Fruit fly (Drosophila melanogaster) whole organism, embryonic: ENCODE results near the gene AhcyL1.

Experiments used
- Ada2b ChIP-seq: fragments of 200-800 bp; sonication (Bioruptor generic); IDR thresholded peaks from 2 replicates; pipeline ENCODE4 v1.3.6; 2022; ENCODE audit warnings: missing biosample characterization, missing genetic modification characterization
- Atf3 ChIP-seq: fragments of 200-800 bp; sonication (Bioruptor generic); optimal IDR thresholded peaks from 3 replicates; lab custom pipeline; 2016; ENCODE audit warnings: missing biosample characterization, missing genetic modification characterization
- B-H1 ChIP-seq: fragments of 200-800 bp; sonication (Bioruptor generic); IDR thresholded peaks from 3 replicates; pipeline ENCODE4 v1.3.6; 2022; ENCODE audit warnings: missing biosample characterization, missing genetic modification characterization
- CG10565 ChIP-seq: fragments of 200-800 bp; sonication (Bioruptor generic); optimal IDR thresholded peaks from 3 replicates; lab custom pipeline; 2016; ENCODE audit warnings: missing biosample characterization, mild to moderate bottlenecking, missing genetic modification characterization
- CG11093 ChIP-seq: fragments of 200-800 bp; sonication (Bioruptor generic); IDR thresholded peaks from 3 replicates; pipeline ENCODE4 v1.3.6; 2022; ENCODE audit warnings: missing biosample characterization, missing genetic modification characterization
- CG11560 ChIP-seq: fragments of 200-800 bp; sonication (Bioruptor generic); IDR thresholded peaks from 3 replicates; pipeline ENCODE4 v1.3.6; 2022; ENCODE audit warnings: missing biosample characterization, missing genetic modification characterization
- CG11723 ChIP-seq: fragments of 200-800 bp; sonication (Bioruptor generic); optimal IDR thresholded peaks from 2 replicates; lab custom pipeline; 2017; ENCODE audit warnings: missing biosample characterization, mild to moderate bottlenecking, missing genetic modification characterization
- CG14014 ChIP-seq: fragments of 200-800 bp; sonication (Bioruptor generic); IDR thresholded peaks from 2 replicates; pipeline ENCODE4 v1.3.6; 2022; ENCODE audit warnings: missing biosample characterization, missing genetic modification characterization
- CG15073 ChIP-seq: fragments of 200-800 bp; sonication (Bioruptor generic); optimal IDR thresholded peaks from 2 replicates; lab custom pipeline; 2016; ENCODE audit warnings: missing biosample characterization, missing genetic modification characterization
- CG17359 ChIP-seq: fragments of 200-800 bp; sonication (Bioruptor generic); optimal IDR thresholded peaks from 3 replicates; lab custom pipeline; 2018; ENCODE audit warnings: missing biosample characterization, mild to moderate bottlenecking, missing genetic modification characterization, moderate library complexity
- CG17612 ChIP-seq: fragments of 200-800 bp; sonication (Bioruptor generic); IDR thresholded peaks from 2 replicates; pipeline ENCODE4 v1.3.6; 2022; ENCODE audit warnings: missing biosample characterization, missing genetic modification characterization
- CG17829 ChIP-seq: fragments of 200-800 bp; optimal IDR thresholded peaks from 2 replicates; lab custom pipeline; 2019; ENCODE audit warnings: missing biosample characterization, mild to moderate bottlenecking, missing genetic modification characterization, moderate library complexity
- CG2129 ChIP-seq: fragments of 200-800 bp; sonication (Bioruptor generic); IDR thresholded peaks from 2 replicates; pipeline ENCODE4 v1.3.6; 2022; ENCODE audit warnings: missing biosample characterization, missing genetic modification characterization; ENCODE audit not compliant: partially characterized antibody
- CG2889 ChIP-seq: fragments of 200-800 bp; sonication (Bioruptor generic); IDR thresholded peaks from 3 replicates; pipeline ENCODE4 v1.3.6; 2022; ENCODE audit warnings: missing biosample characterization, missing genetic modification characterization
- CG30403 ChIP-seq: fragments of 200-800 bp; sonication (Bioruptor generic); optimal IDR thresholded peaks from 3 replicates; lab custom pipeline; 2016; ENCODE audit warnings: missing biosample characterization, missing genetic modification characterization
- CG32532 ChIP-seq: fragments of 200-800 bp; sonication (Bioruptor generic); IDR thresholded peaks from 2 replicates; pipeline ENCODE4 v1.3.6; 2022; ENCODE audit warnings: missing biosample characterization, missing genetic modification characterization
- CG3281 ChIP-seq: fragments of 200-800 bp; sonication (Bioruptor generic); optimal IDR thresholded peaks from 3 replicates; lab custom pipeline; 2017; ENCODE audit warnings: missing biosample characterization, mild to moderate bottlenecking, missing genetic modification characterization
- CG3838 ChIP-seq: fragments of 200-800 bp; sonication (Bioruptor generic); optimal IDR thresholded peaks from 3 replicates; lab custom pipeline; 2016; ENCODE audit warnings: missing biosample characterization, missing genetic modification characterization
- CG43689 ChIP-seq: fragments of 200-800 bp; sonication (Bioruptor generic); IDR thresholded peaks from 2 replicates; pipeline ENCODE4 v1.3.6; 2022; ENCODE audit warnings: missing biosample characterization, missing genetic modification characterization
- CG4424 ChIP-seq: fragments of 200-800 bp; sonication (Bioruptor generic); optimal IDR thresholded peaks from 3 replicates; lab custom pipeline; 2016; ENCODE audit warnings: missing biosample characterization, missing genetic modification characterization
- CG5180 ChIP-seq: fragments of 200-800 bp; sonication (Bioruptor generic); optimal IDR thresholded peaks from 3 replicates; lab custom pipeline; 2017; ENCODE audit warnings: missing biosample characterization, missing genetic modification characterization, mild to moderate bottlenecking, moderate library complexity, missing genetic modification reagents
- CG5245 ChIP-seq: fragments of 200-800 bp; sonication (Bioruptor generic); optimal IDR thresholded peaks from 3 replicates; lab custom pipeline; 2016; ENCODE audit warnings: missing biosample characterization, missing genetic modification characterization
- CG7357 ChIP-seq: fragments of 200-800 bp; sonication (Bioruptor generic); IDR thresholded peaks from 3 replicates; pipeline ENCODE4 v1.3.6; 2022; ENCODE audit warnings: missing biosample characterization, missing genetic modification characterization
- CTCF ChIP-seq: fragments of 200-800 bp; sonication (Bioruptor generic); optimal IDR thresholded peaks from 2 replicates; lab custom pipeline; 2017; ENCODE audit warnings: missing biosample characterization, mild to moderate bottlenecking, missing genetic modification characterization, moderate library complexity
- Dip2 ChIP-seq: fragments of 200-800 bp; sonication (Bioruptor generic); IDR thresholded peaks from 2 replicates; pipeline ENCODE4 v1.3.6; 2022; ENCODE audit warnings: missing biosample characterization, missing genetic modification characterization
- Doc2 ChIP-seq: fragments of 200-800 bp; sonication (Bioruptor generic); IDR thresholded peaks from 2 replicates; pipeline ENCODE4 v1.3.6; 2022; ENCODE audit warnings: missing biosample characterization, missing genetic modification characterization
- Drgx ChIP-seq: fragments of 200-800 bp; sonication (Bioruptor generic); IDR thresholded peaks from 2 replicates; pipeline ENCODE4 v1.3.6; 2022; ENCODE audit warnings: missing biosample characterization, missing genetic modification characterization
- ERR ChIP-seq: fragments of 200-800 bp; sonication (Bioruptor generic); optimal IDR thresholded peaks from 2 replicates; lab custom pipeline; 2016; ENCODE audit warnings: missing biosample characterization, missing genetic modification characterization
- Fer2 ChIP-seq: fragments of 200-800 bp; sonication (Bioruptor generic); optimal IDR thresholded peaks from 2 replicates; lab custom pipeline; 2018; ENCODE audit warnings: missing biosample characterization, mild to moderate bottlenecking, missing genetic modification characterization, moderate library complexity
- HLH54F ChIP-seq: fragments of 200-800 bp; sonication (Bioruptor generic); optimal IDR thresholded peaks from 3 replicates; lab custom pipeline; 2016; ENCODE audit warnings: missing biosample characterization, missing genetic modification characterization
- Hr3 ChIP-seq: fragments of 200-800 bp; sonication (Bioruptor generic); optimal IDR thresholded peaks from 3 replicates; lab custom pipeline; 2016; ENCODE audit warnings: missing biosample characterization, missing genetic modification characterization
- MTF-1 ChIP-seq: fragments of 200-800 bp; sonication (Bioruptor generic); optimal IDR thresholded peaks from 2 replicates; lab custom pipeline; 2018; ENCODE audit warnings: missing biosample characterization, mild to moderate bottlenecking, missing genetic modification characterization, borderline replicate concordance
- Poxn ChIP-seq: fragments of 200-800 bp; sonication (Bioruptor generic); IDR thresholded peaks from 2 replicates; pipeline ENCODE4 v1.3.6; 2022; ENCODE audit warnings: missing biosample characterization, missing genetic modification characterization
- Ssrp ChIP-seq: fragments of 200-800 bp; sonication (Bioruptor generic); optimal IDR thresholded peaks from 2 replicates; lab custom pipeline; 2018; ENCODE audit warnings: missing biosample characterization, mild to moderate bottlenecking, missing genetic modification characterization, moderate library complexity
- Trl ChIP-seq, 3 experiments: fragments of >200 bp in 2 of 3; fragments of 200-800 bp in 1 of 3; sonication (Bioruptor generic) in 1 of 3; optimal IDR thresholded peaks; 2 replicates in 1 of 3; 3 replicates in 2 of 3; lab custom pipeline; 2016 to 2017; ENCODE audit warnings: missing biosample characterization in 1 of 3, missing genetic modification characterization in 1 of 3
- YL-1 ChIP-seq: fragments of 200-800 bp; sonication (Bioruptor generic); optimal IDR thresholded peaks from 3 replicates; lab custom pipeline; 2017; ENCODE audit warnings: missing biosample characterization, mild to moderate bottlenecking, missing genetic modification characterization
- ap ChIP-seq: fragments of 200-800 bp; sonication (Bioruptor generic); IDR thresholded peaks from 2 replicates; pipeline ENCODE4 v1.3.6; 2022; ENCODE audit warnings: missing biosample characterization, missing genetic modification characterization
- bab2 ChIP-seq: fragments of 200-800 bp; sonication (Bioruptor generic); optimal IDR thresholded peaks from 2 replicates; lab custom pipeline; 2016; ENCODE audit warnings: missing biosample characterization, missing genetic modification characterization
- chn ChIP-seq: fragments of 200-800 bp; sonication (Bioruptor generic); optimal IDR thresholded peaks from 2 replicates; lab custom pipeline; 2016; ENCODE audit warnings: missing biosample characterization, missing genetic modification characterization
- ci ChIP-seq: fragments of 200-800 bp; sonication (Bioruptor generic); IDR thresholded peaks from 3 replicates; pipeline ENCODE4 v1.3.6; 2022; ENCODE audit warnings: missing biosample characterization, missing genetic modification characterization
- danr ChIP-seq: fragments of 200-800 bp; sonication (Bioruptor generic); IDR thresholded peaks from 2 replicates; pipeline ENCODE4 v1.3.6; 2022; ENCODE audit warnings: missing biosample characterization, missing genetic modification characterization
- dpn ChIP-seq, 2 experiments: fragments of 200-800 bp; sonication (Bioruptor generic); optimal IDR thresholded peaks; 3 replicates each; lab custom pipeline; 2016; ENCODE audit warnings: missing biosample characterization in 2 of 2, missing genetic modification characterization in 2 of 2
- fd64A ChIP-seq: fragments of 200-800 bp; sonication (Bioruptor generic); optimal IDR thresholded peaks from 3 replicates; lab custom pipeline; 2018; ENCODE audit warnings: missing biosample characterization, mild to moderate bottlenecking, missing genetic modification characterization
- gce ChIP-seq: fragments of 200-800 bp; sonication (Bioruptor generic); IDR thresholded peaks from 3 replicates; pipeline ENCODE4 v1.3.6; 2022; ENCODE audit warnings: missing biosample characterization, missing genetic modification characterization
- grn ChIP-seq: fragments of 200-800 bp; sonication (Bioruptor generic); optimal IDR thresholded peaks from 3 replicates; lab custom pipeline; 2017; ENCODE audit warnings: missing biosample characterization, missing genetic modification characterization
- jigr1 ChIP-seq: fragments of 200-800 bp; sonication (Bioruptor generic); IDR thresholded peaks from 3 replicates; pipeline ENCODE4 v1.3.6; 2022; ENCODE audit warnings: missing biosample characterization, missing genetic modification characterization
- mam ChIP-seq: fragments of 200-800 bp; sonication (Bioruptor generic); optimal IDR thresholded peaks from 3 replicates; lab custom pipeline; 2016; ENCODE audit warnings: missing biosample characterization, missing genetic modification characterization
- org-1 ChIP-seq: fragments of 200-800 bp; sonication (Bioruptor generic); optimal IDR thresholded peaks from 2 replicates; lab custom pipeline; 2017; ENCODE audit warnings: missing biosample characterization, missing genetic modification characterization
- peb ChIP-seq: fragments of 200-800 bp; sonication (Bioruptor generic); IDR thresholded peaks from 2 replicates; pipeline ENCODE4 v1.3.6; 2022; ENCODE audit warnings: missing biosample characterization, missing genetic modification characterization
- sr ChIP-seq: fragments of 200-800 bp; sonication (Bioruptor generic); IDR thresholded peaks from 3 replicates; pipeline ENCODE4 v1.3.6; 2022; ENCODE audit warnings: missing biosample characterization, missing genetic modification characterization
- sug ChIP-seq: fragments of 200-800 bp; optimal IDR thresholded peaks from 2 replicates; lab custom pipeline; 2019; ENCODE audit warnings: missing biosample characterization, mild to moderate bottlenecking, missing genetic modification characterization, moderate library complexity
- vvl ChIP-seq: fragments of 200-800 bp; sonication (Bioruptor generic); IDR thresholded peaks from 2 replicates; pipeline ENCODE4 v1.3.6; 2022; ENCODE audit warnings: missing biosample characterization, missing genetic modification characterization

Gene AhcyL1

dm6 chr3L:2795363-2795957 lies 23.3 kb upstream of the AhcyL1 start (continued):
- no peak for TF ChIP-seq HLH54F (GFP tag; lab: Kevin White, UChicago)
- TF ChIP-seq CG15073, result no peak
- no peak for TF ChIP-seq CG11560 (tag; lab: Robert Waterston, UW)
- no peak for TF ChIP-seq bab2
- TF ChIP-seq CG2129 (GFP tag; lab: Robert Waterston, UW), result no peak
- 0 out of 3 replicates have a peak, but pooled peaks have one; percentile 22 for TF ChIP-seq CG7357 (GFP tag; lab: Robert Waterston, UW)
- TF ChIP-seq B-H1 (GFP tag; lab: Robert Waterston, UW), result no peak
- no peak for TF ChIP-seq grn
- TF ChIP-seq Atf3 (GFP tag; lab: Kevin White, UChicago), result no peak
- peak; percentile 75; the same call in 2 of the 3 replicates for TF ChIP-seq ci
- TF ChIP-seq danr (GFP tag; lab: Robert Waterston, UW), result no peak
- peak; percentile 7 for TF ChIP-seq CG17359
- TF ChIP-seq CG2889 (GFP tag; lab: Robert Waterston, UW), result no peak
- no peak for TF ChIP-seq Fer2 (tag; lab: Kevin White, UChicago)
- TF ChIP-seq fd64A, result no peak
- no peak for TF ChIP-seq CG3281 (GFP tag; lab: Kevin White, UChicago)
- no peak for TF ChIP-seq peb (GFP tag; lab: Robert Waterston, UW)
- no peak for TF ChIP-seq Doc2 (GFP tag; lab: Robert Waterston, UW)
- TF ChIP-seq CG4424 (GFP tag; lab: Kevin White, UChicago), result no peak
- 0 out of 3 replicates have a peak, but pooled peaks have one; percentile 33 for TF ChIP-seq gce (GFP tag; lab: Robert Waterston, UW)
- no peak for TF ChIP-seq Dip2 (GFP tag; lab: Robert Waterston, UW)
- TF ChIP-seq Poxn (GFP tag; lab: Robert Waterston, UW), result no peak
- TF ChIP-seq CG17612, result no peak
- no peak for TF ChIP-seq CG30403 (GFP tag; lab: Kevin White, UChicago)
- TF ChIP-seq CG11093 (GFP tag; lab: Robert Waterston, UW), result no peak
- TF ChIP-seq CG3838 (GFP tag; lab: Kevin White, UChicago), result no peak
- TF ChIP-seq Hr3, result no peak
- TF ChIP-seq jigr1, result no peak
- TF ChIP-seq CG5180 (GFP tag; lab: Kevin White, UChicago), result no peak
- TF ChIP-seq CTCF (GFP tag; lab: Kevin White, UChicago), result no peak
- peak in 1 of 2 experiments; percentile 16 for TF ChIP-seq dpn (GFP tag; optimal IDR thresholded peaks at IDR 0.05; lab: Kevin White, UChicago)
- no peak for TF ChIP-seq sr
- TF ChIP-seq Ssrp (tag; lab: Kevin White, UChicago), result no peak
- no peak for TF ChIP-seq CG14014 (GFP tag; lab: Robert Waterston, UW)
- no peak for TF ChIP-seq chn
- TF ChIP-seq CG5245, result no peak
- TF ChIP-seq CG43689 (GFP tag; lab: Robert Waterston, UW), result no peak
- no peak for TF ChIP-seq CG11723 (GFP tag; lab: Kevin White, UChicago)
- no peak for TF ChIP-seq ERR (GFP tag; lab: Kevin White, UChicago)
- TF ChIP-seq MTF-1 (GFP tag; lab: Kevin White, UChicago), result no peak
- no peak for TF ChIP-seq Ada2b
- no peak for TF ChIP-seq ap
- no peak for TF ChIP-seq CG10565 (GFP tag; lab: Kevin White, UChicago)
- peak; percentile 19 for TF ChIP-seq CG17829 (tag; lab: Kevin White, UChicago)
- peak; percentile 27; the same call in 1 of the 2 replicates for TF ChIP-seq vvl
- peak; percentile 81 for TF ChIP-seq Drgx (GFP tag; lab: Robert Waterston, UW)
- TF ChIP-seq mam (GFP tag; lab: Kevin White, UChicago), result no peak
- TF ChIP-seq sug (tag; lab: Kevin White, UChicago), result no peak
- no peak for TF ChIP-seq Trl (optimal IDR thresholded peaks at IDR 0.05; lab: Kevin White, UChicago)
- no peak for TF ChIP-seq Trl (GFP tag; optimal IDR thresholded peaks at IDR 0.05; lab: Kevin White, UChicago)
- TF ChIP-seq org-1, result no peak
- TF ChIP-seq YL-1 (GFP tag; lab: Kevin White, UChicago), result no peak
- TF ChIP-seq CG32532, result peak; percentile 32; the same call in 1 of the 2 replicates
